Fruit fly (Drosophila melanogaster): Measurements from ENCODE around the gene eIF3a.

The eIF3a gene

DNA sequence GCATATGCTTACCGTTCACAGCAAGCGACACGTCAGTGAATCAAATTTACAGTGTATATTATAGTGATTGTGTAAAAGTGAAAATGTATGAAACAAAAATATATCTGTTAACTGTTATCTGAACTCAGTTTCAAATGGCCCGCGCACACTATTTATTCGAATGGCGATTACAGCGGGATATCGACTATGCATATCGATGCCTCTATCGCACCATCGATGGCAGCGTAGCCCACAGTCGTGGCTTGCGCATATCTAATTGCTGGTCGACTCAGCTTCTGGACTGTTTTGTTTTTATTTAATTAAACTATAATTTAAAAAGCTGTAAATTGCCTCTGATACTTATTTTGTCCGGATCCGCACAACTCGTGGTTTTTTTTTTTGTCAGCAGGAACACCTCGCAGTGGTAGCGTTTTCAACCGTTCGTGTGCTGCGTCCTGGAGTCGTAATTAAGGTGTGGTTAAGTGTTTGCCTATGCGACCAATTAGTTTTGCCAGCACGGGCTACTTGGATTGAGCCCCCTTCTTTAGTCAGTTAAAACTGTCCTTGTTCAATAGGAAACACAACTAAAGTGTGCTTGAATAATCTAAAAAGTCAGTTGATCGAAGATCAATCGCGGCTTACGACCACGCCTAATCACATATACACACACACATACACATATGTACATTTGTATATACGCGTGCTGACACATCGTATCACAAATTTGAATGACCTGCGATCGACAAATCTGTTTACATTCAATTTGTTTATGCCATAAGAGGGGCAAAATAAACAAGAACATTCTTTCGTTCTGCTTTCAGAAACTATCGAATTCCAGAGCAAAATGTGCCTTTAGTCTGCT lies 52.4 kb downstream of the eIF3a start, which contains the start of gene Cont (continued):
- no peak for TF ChIP-seq nom (GFP tag; optimal IDR thresholded peaks at IDR 0.05)
- no peak for TF ChIP-seq rib (GFP tag; IDR thresholded peaks at IDR 0.05)
- no peak for TF ChIP-seq al (GFP tag; IDR thresholded peaks at IDR 0.05)
- TF ChIP-seq Doc2 (GFP tag; IDR thresholded peaks at IDR 0.05) = no peak
- TF ChIP-seq CG7357 (GFP tag; IDR thresholded peaks at IDR 0.05) = no peak
- TF ChIP-seq BtbVII (GFP tag; optimal IDR thresholded peaks at IDR 0.05) = no peak
- no peak for TF ChIP-seq cad (GFP tag; optimal IDR thresholded peaks at IDR 0.05)
- TF ChIP-seq B-H2 (GFP tag; optimal IDR thresholded peaks at IDR 0.05) = peak; percentile 22
- no peak for TF ChIP-seq CG11696 (GFP tag; IDR thresholded peaks at IDR 0.05)
- TF ChIP-seq gem (tag; optimal IDR thresholded peaks at IDR 0.05) = no peak
- no peak for TF ChIP-seq Lpt (GFP tag; optimal IDR thresholded peaks at IDR 0.05)
- TF ChIP-seq pum (GFP tag; optimal IDR thresholded peaks at IDR 0.05) = no peak
- no peak for TF ChIP-seq CG31441 (GFP tag; IDR thresholded peaks at IDR 0.05)
- peak; percentile 38 for TF ChIP-seq Ets97D (GFP tag; optimal IDR thresholded peaks at IDR 0.05)
- no peak for TF ChIP-seq scrt (GFP tag; optimal IDR thresholded peaks at IDR 0.05)
- TF ChIP-seq CG14441 (GFP tag; IDR thresholded peaks at IDR 0.05) = no peak
- no peak for TF ChIP-seq CG6175 (GFP tag; IDR thresholded peaks at IDR 0.05)
- no peak for TF ChIP-seq dysf (GFP tag; IDR thresholded peaks at IDR 0.05)
- peak; percentile 92 for TF ChIP-seq CG11560 (tag; IDR thresholded peaks at IDR 0.05)
- no peak for TF ChIP-seq CG10431 (GFP tag; optimal IDR thresholded peaks at IDR 0.05)
- no peak for TF ChIP-seq CG33557 (GFP tag; optimal IDR thresholded peaks at IDR 0.05)
- TF ChIP-seq inv (GFP tag; IDR thresholded peaks at IDR 0.05; ENCODE audit: partially characterized antibody) = peak; percentile 85
- TF ChIP-seq unpg (GFP tag; optimal IDR thresholded peaks at IDR 0.05) = no peak
- TF ChIP-seq CG16779 (GFP tag; IDR thresholded peaks at IDR 0.05) = no peak
- no peak for TF ChIP-seq jumu (GFP tag; optimal IDR thresholded peaks at IDR 0.05)
- no peak for TF ChIP-seq CG9609 (GFP tag; optimal IDR thresholded peaks at IDR 0.05)
- no peak for TF ChIP-seq CG14965 (GFP tag; optimal IDR thresholded peaks at IDR 0.05; ENCODE audit: borderline replicate concordance)
- TF ChIP-seq CG13287 (GFP tag; IDR thresholded peaks at IDR 0.05; ENCODE audit: partially characterized antibody) = peak; percentile 94
- TF ChIP-seq CG7987 (GFP tag; optimal IDR thresholded peaks at IDR 0.05) = no peak
- TF ChIP-seq CG7556 (GFP tag; optimal IDR thresholded peaks at IDR 0.05) = no peak
- peak; percentile 97 for TF ChIP-seq amos (GFP tag; IDR thresholded peaks at IDR 0.05; ENCODE audit: partially characterized antibody)
- TF ChIP-seq grau (tag; optimal IDR thresholded peaks at IDR 0.05) = peak; percentile 5
- TF ChIP-seq Myb (GFP tag; optimal IDR thresholded peaks at IDR 0.05) = peak; percentile 30
- no peak for TF ChIP-seq CG14050 (GFP tag; IDR thresholded peaks at IDR 0.05)
- no peak for TF ChIP-seq CG2875 (GFP tag; optimal IDR thresholded peaks at IDR 0.05)
- peak; percentile 79 for TF ChIP-seq Med (GFP tag)
- TF ChIP-seq exex (tag; optimal IDR thresholded peaks at IDR 0.05) = no peak
- no peak for TF ChIP-seq CG31388 (GFP tag; optimal IDR thresholded peaks at IDR 0.05)
- TF ChIP-seq dmrt99B (tag; optimal IDR thresholded peaks at IDR 0.05) = no peak
- TF ChIP-seq knrl (GFP tag; IDR thresholded peaks at IDR 0.05; ENCODE audit: partially characterized antibody) = peak; percentile 91
- TF ChIP-seq CG12659 (GFP tag; optimal IDR thresholded peaks at IDR 0.05) = peak; percentile 48
- TF ChIP-seq row (GFP tag; IDR thresholded peaks at IDR 0.05) = peak; percentile 37; the same call in 1 of the 3 replicates
- TF ChIP-seq E2f2 (GFP tag; IDR thresholded peaks at IDR 0.05) = peak; percentile 98
- TF ChIP-seq pzg (GFP tag; optimal IDR thresholded peaks at IDR 0.05) = peak; percentile 82
- peak; percentile 95 for TF ChIP-seq Sry-δ (GFP tag; optimal IDR thresholded peaks at IDR 0.05)
- TF ChIP-seq CG12219 (GFP tag; optimal IDR thresholded peaks at IDR 0.05) = no peak
- no peak for TF ChIP-seq CG9876 (GFP tag; optimal IDR thresholded peaks at IDR 0.05)
- no peak for TF ChIP-seq CG11093 (GFP tag; IDR thresholded peaks at IDR 0.05)
- TF ChIP-seq maf-S (GFP tag; optimal IDR thresholded peaks at IDR 0.05) = no peak
- TF ChIP-seq Fer1 (GFP tag; optimal IDR thresholded peaks at IDR 0.05) = peak; percentile 1

Data from whole organism, embryonic.